Worm (Caenorhabditis elegans): ENCODE measurements around the gene prdm-14.

DNA sequence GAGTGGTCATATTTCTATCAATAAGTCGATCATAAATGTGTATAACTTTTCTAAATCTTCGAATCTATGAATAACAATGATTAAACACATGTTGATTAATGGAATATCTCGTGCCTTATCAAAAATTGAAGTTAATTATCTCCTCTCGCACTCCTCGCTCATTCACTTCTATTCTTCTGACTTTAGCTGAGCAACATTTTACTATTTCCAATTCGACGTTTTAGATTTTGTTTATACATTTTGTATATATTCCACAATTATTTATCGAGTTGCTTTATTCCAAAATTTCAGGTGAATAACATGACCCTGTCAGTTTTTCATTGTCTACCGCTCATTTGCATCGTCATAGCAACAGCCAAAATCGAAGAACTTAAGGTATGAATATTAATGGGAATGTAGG is 18.7 kb upstream of the prdm-14 start, which contains the start of gene T25B6.3:
- TF ChIP-seq ama-1 (optimal IDR thresholded peaks at IDR 0.05) (no peak), tra-4 (tag; optimal IDR thresholded peaks at IDR 0.05) (no peak), flt-1 (GFP tag; IDR thresholded peaks at IDR 0.05) (no peak), ceh-36 (tag; optimal IDR thresholded peaks at IDR 0.05) (no peak), ets-7 (tag; optimal IDR thresholded peaks at IDR 0.05) (no peak), pes-1 (GFP tag; IDR thresholded peaks at IDR 0.05) (no peak), tbx-37 (GFP tag; conservative IDR thresholded peaks at IDR 0.05) (no peak), F13C5.2 (tag; optimal IDR thresholded peaks at IDR 0.05) (no peak), aly-1 (tag; optimal IDR thresholded peaks at IDR 0.05) (no peak), ceh-13 (GFP tag; optimal IDR thresholded peaks at IDR 0.05) (no peak), scrt-1 (GFP tag; IDR thresholded peaks at IDR 0.05) (no peak)

All from whole organism, early embryonic.